Fruit fly (Drosophila melanogaster): ENCODE data around the gene CG9536.
A peak's percentile ranks its signal among the peaks of the same experiment; 100 is the strongest.

The CG9536 gene

DNA sequence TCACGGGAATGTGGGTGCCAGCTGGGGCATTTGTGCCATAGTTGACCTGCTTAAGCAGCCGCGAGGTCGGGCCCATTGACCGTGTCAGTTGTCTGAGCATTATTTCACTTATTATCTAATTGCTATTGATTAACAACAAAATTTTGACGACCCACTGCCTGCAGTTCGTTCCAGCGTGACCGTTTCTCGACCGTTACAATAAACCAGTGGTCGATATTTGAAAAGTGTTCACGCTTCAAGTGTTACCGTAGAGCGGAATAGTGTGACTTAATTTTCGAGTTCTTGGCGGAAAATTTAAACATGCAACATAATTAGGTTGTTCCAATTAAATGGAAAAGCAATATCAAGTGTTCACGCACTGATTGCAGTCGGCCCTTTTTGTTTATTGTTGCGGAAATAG is 9.3 kb downstream of the CG9536 start, which contains the start of gene HemK1 (continued):
- TF ChIP-seq trem (tag; optimal IDR thresholded peaks at IDR 0.05), result peak; percentile 59
- no peak for TF ChIP-seq Antp (GFP tag; optimal IDR thresholded peaks at IDR 0.05)
- TF ChIP-seq Nf-YB (GFP tag; optimal IDR thresholded peaks at IDR 0.05), result peak; percentile 7
- peak; percentile 4 for TF ChIP-seq p53 (GFP tag; optimal IDR thresholded peaks at IDR 0.05)
- TF ChIP-seq CG14710 (tag; optimal IDR thresholded peaks at IDR 0.05), result peak; percentile 72
- peak; percentile 54 for TF ChIP-seq CoRest (tag; optimal IDR thresholded peaks at IDR 0.05)
- TF ChIP-seq CG13894 (tag; optimal IDR thresholded peaks at IDR 0.05), result peak; percentile 26
- TF ChIP-seq abd-A (tag; optimal IDR thresholded peaks at IDR 0.05), result peak; percentile 29
- peak; percentile 40; the same call in 1 of the 3 replicates for TF ChIP-seq row (GFP tag; IDR thresholded peaks at IDR 0.05)
- TF ChIP-seq Dp (GFP tag; optimal IDR thresholded peaks at IDR 0.05), result peak; percentile 98
- peak; percentile 9 for TF ChIP-seq CG13624 (GFP tag; optimal IDR thresholded peaks at IDR 0.05)
- no peak for TF ChIP-seq peb (GFP tag; IDR thresholded peaks at IDR 0.05)
- no peak for TF ChIP-seq hkb (optimal IDR thresholded peaks at IDR 0.05)
- no peak for TF ChIP-seq hkb (GFP tag; IDR thresholded peaks at IDR 0.05)
- TF ChIP-seq Lhr (GFP tag; optimal IDR thresholded peaks at IDR 0.05), result peak; percentile 43
- TF ChIP-seq phol (tag; optimal IDR thresholded peaks at IDR 0.05), result peak; percentile 23
- 0 out of 2 replicates have a peak, but pooled peaks have one; percentile 21 for TF ChIP-seq Atf6 (GFP tag; IDR thresholded peaks at IDR 0.05)
- peak; percentile 15 for TF ChIP-seq CrebB (tag; optimal IDR thresholded peaks at IDR 0.05)
- peak; percentile 42 for TF ChIP-seq CG2116 (GFP tag; optimal IDR thresholded peaks at IDR 0.05)
- TF ChIP-seq CkIIα-i1 (GFP tag; IDR thresholded peaks at IDR 0.05), result no peak
- TF ChIP-seq Atf3 (GFP tag; optimal IDR thresholded peaks at IDR 0.05), result no peak
- TF ChIP-seq NfI (GFP tag; optimal IDR thresholded peaks at IDR 0.05), result peak; percentile 4
- no peak for TF ChIP-seq ro (GFP tag; IDR thresholded peaks at IDR 0.05)
- peak; percentile 42; the same call in 1 of the 3 replicates for TF ChIP-seq CG6791 (GFP tag; IDR thresholded peaks at IDR 0.05; ENCODE audit: partially characterized antibody)
- no peak for TF ChIP-seq psq (GFP tag; optimal IDR thresholded peaks at IDR 0.05)
- peak; percentile 18 for TF ChIP-seq CG2678 (tag; optimal IDR thresholded peaks at IDR 0.05)
- peak; percentile 7 for TF ChIP-seq HLH54F (GFP tag; optimal IDR thresholded peaks at IDR 0.05)
- no peak for TF ChIP-seq pnt (GFP tag; optimal IDR thresholded peaks at IDR 0.05)
- TF ChIP-seq unc-4 (GFP tag; IDR thresholded peaks at IDR 0.05; ENCODE audit: partially characterized antibody), result peak; percentile 59
- TF ChIP-seq CG3847 (GFP tag; IDR thresholded peaks at IDR 0.05), result peak; percentile 57
- TF ChIP-seq MESR4 (GFP tag; optimal IDR thresholded peaks at IDR 0.05), result peak; percentile 75
- TF ChIP-seq CG4617 (GFP tag; optimal IDR thresholded peaks at IDR 0.05; ENCODE audit: borderline replicate concordance), result peak; percentile 55
- TF ChIP-seq CG11093 (GFP tag; IDR thresholded peaks at IDR 0.05), result no peak
- peak in 1 of 2 experiments; percentile 84 for TF ChIP-seq Pdp1 (GFP tag; optimal IDR thresholded peaks at IDR 0.05)
- no peak for TF ChIP-seq tap (tag; optimal IDR thresholded peaks at IDR 0.05)
- peak; percentile 66 for TF ChIP-seq CG13287 (GFP tag; IDR thresholded peaks at IDR 0.05; ENCODE audit: partially characterized antibody)
- TF ChIP-seq grau (tag; optimal IDR thresholded peaks at IDR 0.05), result peak; percentile 21
- peak; percentile 98 for TF ChIP-seq pzg (GFP tag; optimal IDR thresholded peaks at IDR 0.05)
- TF ChIP-seq vvl (GFP tag; IDR thresholded peaks at IDR 0.05), result peak; percentile 41; the same call in 1 of the 2 replicates
- TF ChIP-seq her (GFP tag; optimal IDR thresholded peaks at IDR 0.05), result peak; percentile 27
- peak; percentile 86 for TF ChIP-seq MBD-R2 (GFP tag; IDR thresholded peaks at IDR 0.05)
- peak; percentile 45 for TF ChIP-seq NC2β (GFP tag; optimal IDR thresholded peaks at IDR 0.05)
- peak; percentile 83 for TF ChIP-seq Med (GFP tag)
- TF ChIP-seq CTCF (GFP tag; optimal IDR thresholded peaks at IDR 0.05), result peak; percentile 42
- TF ChIP-seq chn (GFP tag; optimal IDR thresholded peaks at IDR 0.05), result peak; percentile 19
- no peak for TF ChIP-seq bbx (GFP tag; IDR thresholded peaks at IDR 0.05; ENCODE audit: partially characterized antibody)
- no peak for TF ChIP-seq scrt (GFP tag; optimal IDR thresholded peaks at IDR 0.05)
- TF ChIP-seq HmgZ (tag; optimal IDR thresholded peaks at IDR 0.05), result peak; percentile 78
- TF ChIP-seq da (GFP tag; optimal IDR thresholded peaks at IDR 0.05), result no peak
- TF ChIP-seq sima (GFP tag; optimal IDR thresholded peaks at IDR 0.05), result no peak
- peak; percentile 18 for TF ChIP-seq ERR (GFP tag; optimal IDR thresholded peaks at IDR 0.05)
